Fruit fly (Drosophila melanogaster) whole organism, wandering third instar larva: ENCODE results near the gene CG5355.

ENCODE experiments used
- Abd-B ChIP-seq: fragments of >200 bp; optimal IDR thresholded peaks from 2 replicates; lab custom pipeline; 2017; ENCODE audit warnings: missing biosample characterization, missing genetic modification characterization
- CrebA ChIP-seq: fragments of 200-800 bp; sonication (Bioruptor generic); optimal IDR thresholded peaks from 2 replicates; lab custom pipeline; 2016; ENCODE audit warnings: missing biosample characterization, mild to moderate bottlenecking, missing genetic modification characterization, borderline replicate concordance
- Dfd ChIP-seq: fragments of >200 bp; optimal IDR thresholded peaks from 2 replicates; lab custom pipeline; 2017; ENCODE audit warnings: missing biosample characterization, missing genetic modification characterization
- HLH106 ChIP-seq: fragments of 200-800 bp; optimal IDR thresholded peaks from 3 replicates; lab custom pipeline; 2019; ENCODE audit warnings: missing biosample characterization, mild to moderate bottlenecking, missing genetic modification characterization, moderate library complexity
- Hr78 ChIP-seq: fragments of >200 bp; optimal IDR thresholded peaks from 2 replicates; lab custom pipeline; 2017; ENCODE audit warnings: missing biosample characterization, missing genetic modification characterization
- Jra ChIP-seq: sonication (Bioruptor generic); optimal IDR thresholded peaks from 2 replicates; lab custom pipeline; 2016; ENCODE audit warnings: missing biosample characterization, missing genetic modification characterization
- Myc ChIP-seq: fragments of >200 bp; optimal IDR thresholded peaks from 2 replicates; lab custom pipeline; 2017
- Rel ChIP-seq, 2 experiments: fragments of 200-800 bp; sonication (Bioruptor generic) in 1 of 2; optimal IDR thresholded peaks; 2 replicates in 1 of 2; 3 replicates in 1 of 2; lab custom pipeline; 2016 to 2019; ENCODE audit warnings: mild to moderate bottlenecking in 2 of 2, missing biosample characterization in 2 of 2, missing genetic modification characterization in 2 of 2, moderate library complexity in 1 of 2
- Sp1 ChIP-seq: fragments of 200-800 bp; sonication (Bioruptor generic); optimal IDR thresholded peaks from 3 replicates; lab custom pipeline; 2019; ENCODE audit warnings: missing biosample characterization, mild to moderate bottlenecking, missing genetic modification characterization, moderate library complexity
- brk ChIP-seq: fragments of 200-800 bp; sonication (Bioruptor generic); optimal IDR thresholded peaks from 2 replicates; lab custom pipeline; 2016; ENCODE audit warnings: missing biosample characterization, mild to moderate bottlenecking, missing genetic modification characterization
- pan ChIP-seq: fragments of >200 bp; optimal IDR thresholded peaks from 2 replicates; lab custom pipeline; 2017
- rgr ChIP-seq: fragments of 200-800 bp; sonication (Bioruptor generic); optimal IDR thresholded peaks from 3 replicates; lab custom pipeline; 2016; ENCODE audit warnings: missing biosample characterization, mild to moderate bottlenecking, missing genetic modification characterization
- sage ChIP-seq: fragments of 200-800 bp; sonication (Bioruptor generic); optimal IDR thresholded peaks from 2 replicates; lab custom pipeline; 2016; ENCODE audit warnings: missing biosample characterization, mild to moderate bottlenecking, missing genetic modification characterization
- sv ChIP-seq: fragments of 200-800 bp; sonication (Bioruptor generic); optimal IDR thresholded peaks from 3 replicates; lab custom pipeline; 2016; ENCODE audit warnings: missing biosample characterization, missing genetic modification characterization

- TF ChIP-seq Hr78 (no peak), Myc (peak; percentile 70), CrebA (no peak), pan (lab: Kevin White, UChicago) (no peak), brk (peak; percentile 22), HLH106 (tag; lab: Kevin White, UChicago) (peak; percentile 68), rgr (GFP tag; lab: Kevin White, UChicago) (peak; percentile 83), sage (peak; percentile 39), Dfd (GFP tag; lab: Kevin White, UChicago) (no peak), Sp1 (GFP tag; lab: Kevin White, UChicago) (peak; percentile 79), Jra (GFP tag; lab: Kevin White, UChicago) (peak; percentile 38), Rel (GFP tag; optimal IDR thresholded peaks at IDR 0.05; lab: Kevin White, UChicago) (no peak), Rel (tag; optimal IDR thresholded peaks at IDR 0.05; lab: Kevin White, UChicago) (no peak), sv (no peak), Abd-B (GFP tag; lab: Kevin White, UChicago) (no peak)
These were observed 5.1 kb downstream of the CG5355 start, which contains the start of the genes Ip259 and RpS27A for dm6 chr2L:10408122-10408576.
